Worm (Caenorhabditis elegans) whole organism, L4/young adult: Measurements from ENCODE around the gene smvt-1.

Experiments used
- W03F9.2 ChIP-seq: fragments of 150-350 bp; optimal IDR thresholded peaks from 2 replicates; lab custom pipeline; 2014; ENCODE audit warnings: missing biosample characterization, missing genetic modification characterization
- dao-5 ChIP-seq: sonication (generic microtip); optimal IDR thresholded peaks from 2 replicates; lab custom pipeline; 2016; ENCODE audit warnings: missing genotype, missing genetic modification characterization, moderate library complexity, missing compliant biosample characterization
- him-1 ChIP-seq: sonication (generic microtip); optimal IDR thresholded peaks from 2 replicates; lab custom pipeline; 2016; ENCODE audit warnings: missing genotype, missing genetic modification reagents, missing genetic modification characterization, missing compliant biosample characterization

- TF ChIP-seq him-1 (tag; lab: Kevin White, UChicago) (peak; percentile 88), dao-5 (peak; percentile 80), W03F9.2 (peak; percentile 62)
These were observed 4.7 kb upstream of the smvt-1 start for ce11 chrX:2553433-2553860.
